Fruit fly (Drosophila melanogaster) whole organism, embryonic: ENCODE results near the gene pix.

ENCODE experiments used
- ATbp ChIP-seq: fragments of 200-800 bp; sonication (Bioruptor generic); optimal IDR thresholded peaks from 2 replicates; lab custom pipeline; 2017; ENCODE audit warnings: missing biosample characterization, mild to moderate bottlenecking, missing genetic modification characterization, missing genetic modification reagents
- Bgb ChIP-seq: fragments of 200-800 bp; sonication (Bioruptor generic); IDR thresholded peaks from 2 replicates; pipeline ENCODE4 v1.3.6; 2022; ENCODE audit warnings: missing biosample characterization, missing genetic modification characterization; ENCODE audit not compliant: partially characterized antibody
- CG10321 ChIP-seq: fragments of 200-800 bp; sonication (Bioruptor generic); IDR thresholded peaks from 2 replicates; pipeline ENCODE4 v1.3.6; 2022; ENCODE audit warnings: missing biosample characterization, missing genetic modification characterization
- CG12769 ChIP-seq: fragments of 200-800 bp; sonication (Bioruptor generic); optimal IDR thresholded peaks from 2 replicates; lab custom pipeline; 2019; ENCODE audit warnings: missing biosample characterization, mild to moderate bottlenecking, missing genetic modification characterization, moderate library complexity
- CG13287 ChIP-seq: fragments of 200-800 bp; sonication (Bioruptor generic); IDR thresholded peaks from 2 replicates; pipeline ENCODE4 v1.3.6; 2022; ENCODE audit warnings: missing biosample characterization, missing genetic modification characterization; ENCODE audit not compliant: partially characterized antibody
- CG15073 ChIP-seq: fragments of 200-800 bp; sonication (Bioruptor generic); optimal IDR thresholded peaks from 2 replicates; lab custom pipeline; 2016; ENCODE audit warnings: missing biosample characterization, missing genetic modification characterization
- CG15479 ChIP-seq: fragments of 200-800 bp; sonication (Bioruptor generic); optimal IDR thresholded peaks from 3 replicates; lab custom pipeline; 2019; ENCODE audit warnings: missing biosample characterization, mild to moderate bottlenecking, missing genetic modification characterization, moderate library complexity
- CG1832 ChIP-seq: fragments of 200-800 bp; sonication (Bioruptor generic); optimal IDR thresholded peaks from 2 replicates; lab custom pipeline; 2017; ENCODE audit warnings: missing biosample characterization, mild to moderate bottlenecking, missing genetic modification characterization, inconsistent platforms
- CG30403 ChIP-seq: fragments of 200-800 bp; sonication (Bioruptor generic); optimal IDR thresholded peaks from 3 replicates; lab custom pipeline; 2016; ENCODE audit warnings: missing biosample characterization, missing genetic modification characterization
- CG4404 ChIP-seq: fragments of 200-800 bp; sonication (Bioruptor generic); IDR thresholded peaks from 2 replicates; pipeline ENCODE4 v1.3.6; 2022; ENCODE audit warnings: missing biosample characterization, missing genetic modification characterization
- CG6654 ChIP-seq: fragments of 200-800 bp; sonication (Bioruptor generic); optimal IDR thresholded peaks from 2 replicates; lab custom pipeline; 2017; ENCODE audit warnings: missing biosample characterization, mild to moderate bottlenecking, missing genetic modification characterization
- CG6791 ChIP-seq: fragments of 200-800 bp; sonication (Bioruptor generic); IDR thresholded peaks from 3 replicates; pipeline ENCODE4 v1.3.6; 2022; ENCODE audit warnings: missing biosample characterization, missing genetic modification characterization; ENCODE audit not compliant: partially characterized antibody
- CG7357 ChIP-seq: fragments of 200-800 bp; sonication (Bioruptor generic); IDR thresholded peaks from 3 replicates; pipeline ENCODE4 v1.3.6; 2022; ENCODE audit warnings: missing biosample characterization, missing genetic modification characterization
- CG8478 ChIP-seq: fragments of >200 bp; optimal IDR thresholded peaks from 2 replicates; lab custom pipeline; 2018
- CG9437 ChIP-seq: fragments of 200-800 bp; sonication (Bioruptor generic); optimal IDR thresholded peaks from 2 replicates; lab custom pipeline; 2018; ENCODE audit warnings: missing biosample characterization, mild to moderate bottlenecking, missing genetic modification characterization
- CkIIα-i1 ChIP-seq: fragments of 200-800 bp; sonication (Bioruptor generic); IDR thresholded peaks from 2 replicates; pipeline ENCODE4 v1.3.6; 2022; ENCODE audit warnings: missing biosample characterization, missing genetic modification characterization
- CoRest ChIP-seq: fragments of 200-800 bp; sonication (Bioruptor generic); optimal IDR thresholded peaks from 3 replicates; lab custom pipeline; 2018; ENCODE audit warnings: missing biosample characterization, mild to moderate bottlenecking, missing genetic modification characterization, moderate library complexity
- Deaf1 ChIP-seq: fragments of 200-800 bp; optimal IDR thresholded peaks from 3 replicates; lab custom pipeline; 2019; ENCODE audit warnings: missing biosample characterization, mild to moderate bottlenecking, missing genetic modification characterization, moderate library complexity
- Dref ChIP-seq: fragments of 200-800 bp; sonication (Bioruptor generic); IDR thresholded peaks from 2 replicates; pipeline ENCODE4 v1.3.6; 2022; ENCODE audit warnings: missing biosample characterization, missing genetic modification characterization
- E2f2 ChIP-seq: fragments of 200-800 bp; sonication (Bioruptor generic); IDR thresholded peaks from 2 replicates; pipeline ENCODE4 v1.3.6; 2022; ENCODE audit warnings: missing biosample characterization, missing genetic modification characterization
- Ets65A ChIP-seq: fragments of 200-800 bp; sonication (Bioruptor generic); peaks from one replicate; lab custom pipeline; 2016; ENCODE audit warnings: missing biosample characterization, missing genetic modification characterization
- GATAe ChIP-seq: fragments of 200-800 bp; sonication (Bioruptor generic); conservative IDR thresholded peaks from 2 replicates; pipeline ENCODE4 v1.3.6; 2022; ENCODE audit warnings: missing biosample characterization, missing genetic modification characterization
- Mad ChIP-seq: fragments of 200-800 bp; sonication (Bioruptor generic); optimal IDR thresholded peaks from 2 replicates; lab custom pipeline; 2016; ENCODE audit warnings: missing biosample characterization, missing genetic modification characterization
- Med ChIP-seq: fragments of 200-800 bp; sonication (Bioruptor generic); peaks from one replicate; lab custom pipeline; 2016; ENCODE audit warnings: missing biosample characterization, missing genetic modification characterization, mild to moderate bottlenecking, inconsistent platforms, moderate library complexity
- NK7.1 ChIP-seq: fragments of 200-800 bp; sonication (Bioruptor generic); optimal IDR thresholded peaks from 3 replicates; lab custom pipeline; 2016; ENCODE audit warnings: missing biosample characterization, missing genetic modification characterization
- Nf-YA ChIP-seq: fragments of 200-800 bp; sonication (Bioruptor generic); IDR thresholded peaks from 2 replicates; pipeline ENCODE4 v1.3.6; 2022; ENCODE audit warnings: missing biosample characterization, missing genetic modification characterization
- Nf-YB ChIP-seq: fragments of 200-800 bp; sonication (Bioruptor generic); optimal IDR thresholded peaks from 3 replicates; lab custom pipeline; 2019; ENCODE audit warnings: missing biosample characterization, mild to moderate bottlenecking, missing genetic modification characterization, moderate library complexity
- Nf-YC ChIP-seq: fragments of 200-800 bp; optimal IDR thresholded peaks from 3 replicates; lab custom pipeline; 2019; ENCODE audit warnings: missing biosample characterization, mild to moderate bottlenecking, missing genetic modification characterization, moderate library complexity
- Stat92E ChIP-seq, 3 experiments: fragments of >200 bp in 2 of 3; fragments of 200-800 bp in 1 of 3; sonication (Bioruptor generic) in 1 of 3; optimal IDR thresholded peaks; 2 replicates each; lab custom pipeline; 2017 to 2019; ENCODE audit warnings: missing biosample characterization in 3 of 3, missing genetic modification characterization in 3 of 3, mild to moderate bottlenecking in 1 of 3, moderate library complexity in 1 of 3
- amos ChIP-seq: fragments of 200-800 bp; sonication (Bioruptor generic); IDR thresholded peaks from 2 replicates; pipeline ENCODE4 v1.3.6; 2022; ENCODE audit warnings: missing biosample characterization, missing genetic modification characterization; ENCODE audit not compliant: partially characterized antibody
- ash1 ChIP-seq: fragments of 200-800 bp; sonication (Bioruptor generic); optimal IDR thresholded peaks from 2 replicates; lab custom pipeline; 2018; ENCODE audit warnings: missing biosample characterization, mild to moderate bottlenecking, missing genetic modification characterization
- chn ChIP-seq: fragments of 200-800 bp; sonication (Bioruptor generic); optimal IDR thresholded peaks from 2 replicates; lab custom pipeline; 2016; ENCODE audit warnings: missing biosample characterization, missing genetic modification characterization
- gcm ChIP-seq: fragments of 200-800 bp; sonication (Bioruptor generic); optimal IDR thresholded peaks from 2 replicates; lab custom pipeline; 2019; ENCODE audit warnings: missing biosample characterization, mild to moderate bottlenecking, missing genetic modification characterization, moderate library complexity
- h ChIP-seq: fragments of >200 bp; optimal IDR thresholded peaks from 2 replicates; lab custom pipeline; 2017
- oc ChIP-seq: fragments of 200-800 bp; sonication (Bioruptor generic); optimal IDR thresholded peaks from 2 replicates; lab custom pipeline; 2018; ENCODE audit warnings: missing biosample characterization, mild to moderate bottlenecking, missing genetic modification characterization, moderate library complexity
- pb ChIP-seq: fragments of 200-800 bp; sonication (Bioruptor generic); optimal IDR thresholded peaks from 3 replicates; lab custom pipeline; 2016; ENCODE audit warnings: missing biosample characterization, missing genetic modification characterization
- pfk ChIP-seq: fragments of 200-800 bp; sonication (Bioruptor generic); optimal IDR thresholded peaks from 2 replicates; lab custom pipeline; 2018; ENCODE audit warnings: missing biosample characterization, mild to moderate bottlenecking, missing genetic modification characterization, moderate library complexity
- pros ChIP-seq: fragments of 200-800 bp; sonication (Bioruptor generic); optimal IDR thresholded peaks from 3 replicates; lab custom pipeline; 2019; ENCODE audit warnings: missing biosample characterization, mild to moderate bottlenecking, missing genetic modification characterization, moderate library complexity
- sd ChIP-seq: fragments of 200-800 bp; sonication (Bioruptor generic); optimal IDR thresholded peaks from 3 replicates; lab custom pipeline; 2018; ENCODE audit warnings: missing biosample characterization, mild to moderate bottlenecking, missing genetic modification characterization, moderate library complexity
- sens ChIP-seq: fragments of 200-800 bp; sonication (Bioruptor generic); peaks from one replicate; lab custom pipeline; 2016; ENCODE audit warnings: missing biosample characterization, missing genetic modification characterization
- sr ChIP-seq: fragments of 200-800 bp; sonication (Bioruptor generic); IDR thresholded peaks from 3 replicates; pipeline ENCODE4 v1.3.6; 2022; ENCODE audit warnings: missing biosample characterization, missing genetic modification characterization
- tgo ChIP-seq: fragments of 200-800 bp; sonication (Bioruptor generic); IDR thresholded peaks from 3 replicates; pipeline ENCODE4 v1.3.6; 2022; ENCODE audit warnings: missing biosample characterization, missing genetic modification characterization
- vnd ChIP-seq: fragments of 200-800 bp; sonication (Bioruptor generic); IDR thresholded peaks from 3 replicates; pipeline ENCODE4 v1.3.6; 2022; ENCODE audit warnings: missing biosample characterization, missing genetic modification characterization; ENCODE audit not compliant: partially characterized antibody
- z ChIP-seq: fragments of 200-800 bp; sonication (Bioruptor generic); IDR thresholded peaks from 3 replicates; pipeline ENCODE4 v1.3.6; 2022; ENCODE audit warnings: missing biosample characterization, missing genetic modification characterization
- zf30C ChIP-seq: fragments of 200-800 bp; sonication (Bioruptor generic); optimal IDR thresholded peaks from 3 replicates; lab custom pipeline; 2018; ENCODE audit warnings: missing biosample characterization, mild to moderate bottlenecking, missing genetic modification characterization

Gene pix

dm6 chr3L:9011485-9012389 lies 37.2 kb upstream of the pix start (continued):
- TF ChIP-seq CG30403 (GFP tag; lab: Kevin White, UChicago) (peak; percentile 66), E2f2 (GFP tag; lab: Robert Waterston, UW) (peak; percentile 48; the same call in 1 of the 2 replicates)

dm6 chr3L:9009738-9010137 lies 35.2 kb upstream of the pix start, which contains the start of gene CG5194:
Gene CG5194, minus strand, starts transcription at chr3L:9009838.
- no peak for TF ChIP-seq ATbp (GFP tag; lab: Kevin White, UChicago)
- TF ChIP-seq CoRest (tag; lab: Kevin White, UChicago): no peak
- TF ChIP-seq CG6791 (GFP tag; lab: Robert Waterston, UW): no peak
- TF ChIP-seq pb: no peak
- TF ChIP-seq CkIIα-i1: no peak
- no peak for TF ChIP-seq CG15073 (GFP tag; lab: Kevin White, UChicago)
- no peak for TF ChIP-seq tgo (GFP tag; lab: Robert Waterston, UW)
- no peak for TF ChIP-seq CG4404 (GFP tag; lab: Robert Waterston, UW)

dm6 chr3L:9004788-9005246 lies 30.3 kb upstream of the pix start, which contains the start of gene Doc3:
Gene Doc3, plus strand, starts transcription at chr3L:9005196.
- TF ChIP-seq ash1 (GFP tag; lab: Kevin White, UChicago) (no peak), sd (tag; lab: Kevin White, UChicago) (peak; percentile 70), Dref (GFP tag; lab: Robert Waterston, UW) (no peak), amos (GFP tag; lab: Robert Waterston, UW) (0 out of 2 replicates have a peak, but pooled peaks have one; percentile 7), CG12769 (tag; lab: Kevin White, UChicago) (peak; percentile 79), Bgb (GFP tag; lab: Robert Waterston, UW) (peak; percentile 32; the same call in 1 of the 2 replicates), pfk (GFP tag; lab: Kevin White, UChicago) (peak; percentile 27), Stat92E (GFP tag; optimal IDR thresholded peaks at IDR 0.05; lab: Kevin White, UChicago) (peak in 1 of 3 experiments; percentile 97), CG1832 (GFP tag; lab: Kevin White, UChicago) (peak; percentile 92), chn (GFP tag; lab: Kevin White, UChicago) (no peak), pros (peak; percentile 46), sr (GFP tag; lab: Robert Waterston, UW) (peak; percentile 65; the same call in 1 of the 3 replicates), Mad (no peak), CG8478 (lab: Kevin White, UChicago) (peak; percentile 25), Med (GFP tag; lab: Kevin White, UChicago) (peak; percentile 67), h (lab: Kevin White, UChicago) (no peak), NK7.1 (no peak), vnd (peak; percentile 50; the same call in 1 of the 3 replicates), oc (tag; lab: Kevin White, UChicago) (peak; percentile 59), Nf-YB (GFP tag; lab: Kevin White, UChicago) (peak; percentile 100), CG10321 (peak; percentile 96), CG15479 (GFP tag; lab: Kevin White, UChicago) (peak; percentile 92), CoRest (tag; lab: Kevin White, UChicago) (peak; percentile 44), sens (peak; percentile 69), CG13287 (GFP tag; lab: Robert Waterston, UW) (peak; percentile 37; the same call in 1 of the 2 replicates), CG7357 (no peak), zf30C (no peak), CG6654 (GFP tag; lab: Kevin White, UChicago) (no peak), Ets65A (GFP tag; lab: Kevin White, UChicago) (peak; percentile 67), z (GFP tag; lab: Robert Waterston, UW) (peak; percentile 64; the same call in 1 of the 3 replicates), Deaf1 (tag; lab: Kevin White, UChicago) (peak; percentile 53), Nf-YC (tag; lab: Kevin White, UChicago) (peak; percentile 99), Nf-YA (GFP tag; lab: Robert Waterston, UW) (peak; percentile 98), GATAe (peak; percentile 82), CG9437 (GFP tag; lab: Kevin White, UChicago) (peak; percentile 27), gcm (GFP tag; lab: Kevin White, UChicago) (peak; percentile 11)
